Worm (Caenorhabditis elegans): ENCODE measurements around the gene che-11.

che-11 gene

ce11 chrV:12121274-12121673, 29.2 kb downstream of the che-11 start, which contains the start of gene C13C4.6:
Gene C13C4.6 (plus strand): TSS chrV:12121574.
- TF ChIP-seq lin-13 (GFP tag; optimal IDR thresholded peaks at IDR 0.05) (no peak), C34F6.9 (tag; optimal IDR thresholded peaks at IDR 0.05) (no peak), ama-1 (optimal IDR thresholded peaks at IDR 0.05) (no peak), fos-1 (tag; optimal IDR thresholded peaks at IDR 0.05) (no peak), ztf-4 (tag; optimal IDR thresholded peaks at IDR 0.05) (no peak), aly-2 (tag; optimal IDR thresholded peaks at IDR 0.05) (no peak), snpc-4 (tag; optimal IDR thresholded peaks at IDR 0.05) (no peak), nhr-23 (tag; optimal IDR thresholded peaks at IDR 0.05) (no peak), unc-55 (GFP tag; optimal IDR thresholded peaks at IDR 0.05) (no peak), R02D3.7 (tag; optimal IDR thresholded peaks at IDR 0.05) (no peak), unc-39 (tag; optimal IDR thresholded peaks at IDR 0.05) (no peak), zag-1 (tag; optimal IDR thresholded peaks at IDR 0.05) (no peak), elt-1 (tag; optimal IDR thresholded peaks at IDR 0.05) (no peak), mab-5 (tag; optimal IDR thresholded peaks at IDR 0.05) (no peak), unc-62 (GFP tag; optimal IDR thresholded peaks at IDR 0.05) (no peak), lin-39 (tag; optimal IDR thresholded peaks at IDR 0.05) (no peak), nhr-25 (tag; optimal IDR thresholded peaks at IDR 0.05) (no peak), blmp-1 (tag; optimal IDR thresholded peaks at IDR 0.05; ENCODE audit: insufficient read depth) (no peak), ztf-1 (GFP tag; conservative IDR thresholded peaks at IDR 0.05) (no peak), skn-1 (tag; optimal IDR thresholded peaks at IDR 0.05) (no peak)

- no peak for TF ChIP-seq nhr-21 (tag; optimal IDR thresholded peaks at IDR 0.05)
- TF ChIP-seq nhr-77 (tag; optimal IDR thresholded peaks at IDR 0.05), result no peak
- TF ChIP-seq lin-39 (tag; optimal IDR thresholded peaks at IDR 0.05), result no peak
- TF ChIP-seq nhr-25 (tag; optimal IDR thresholded peaks at IDR 0.05), result no peak
- TF ChIP-seq mab-5 (tag; optimal IDR thresholded peaks at IDR 0.05), result no peak
- TF ChIP-seq egl-27 (tag; optimal IDR thresholded peaks at IDR 0.05), result no peak
- no peak for TF ChIP-seq aly-2 (tag; optimal IDR thresholded peaks at IDR 0.05)
- TF ChIP-seq nhr-237 (tag; optimal IDR thresholded peaks at IDR 0.05), result no peak
- no peak for TF ChIP-seq lin-13 (GFP tag; optimal IDR thresholded peaks at IDR 0.05)
- no peak for TF ChIP-seq unc-39 (tag; optimal IDR thresholded peaks at IDR 0.05)
- TF ChIP-seq snpc-4 (tag; optimal IDR thresholded peaks at IDR 0.05), result no peak
- TF ChIP-seq nhr-23 (tag; optimal IDR thresholded peaks at IDR 0.05), result no peak
- TF ChIP-seq unc-62 (GFP tag; optimal IDR thresholded peaks at IDR 0.05), result no peak
- no peak for TF ChIP-seq mbf-1 (tag; optimal IDR thresholded peaks at IDR 0.05)
- TF ChIP-seq blmp-1 (tag; optimal IDR thresholded peaks at IDR 0.05; ENCODE audit: insufficient read depth), result no peak
- TF ChIP-seq R02D3.7 (tag; optimal IDR thresholded peaks at IDR 0.05), result no peak
- TF ChIP-seq ceh-82 (tag; optimal IDR thresholded peaks at IDR 0.05), result no peak
Observed at ce11 chrV:12120381-12120780, 30.1 kb downstream of the che-11 start, which contains the start of gene C13C4.7. Gene C13C4.7 (minus strand): TSS chrV:12120481.

- TF ChIP-seq nhr-11 (tag; optimal IDR thresholded peaks at IDR 0.05) (no peak), nhr-21 (tag; optimal IDR thresholded peaks at IDR 0.05) (no peak), mbf-1 (tag; optimal IDR thresholded peaks at IDR 0.05) (no peak), egl-27 (tag; optimal IDR thresholded peaks at IDR 0.05) (no peak), nhr-23 (tag; optimal IDR thresholded peaks at IDR 0.05) (no peak), dmd-4 (tag; optimal IDR thresholded peaks at IDR 0.05) (no peak), aly-2 (tag; optimal IDR thresholded peaks at IDR 0.05) (no peak), fos-1 (tag; optimal IDR thresholded peaks at IDR 0.05) (no peak)
Observed at ce11 chrV:12117567-12118053, 32.9 kb downstream of the che-11 start, which contains the start of gene C13C4.8. Gene C13C4.8 (plus strand): TSS chrV:12118003.

ce11 chrV:12115150-12115549, 35.4 kb downstream of the che-11 start:
- no peak for TF ChIP-seq zag-1 (tag; optimal IDR thresholded peaks at IDR 0.05)
- TF ChIP-seq blmp-1 (tag; optimal IDR thresholded peaks at IDR 0.05; ENCODE audit: insufficient read depth), result no peak
- TF ChIP-seq nhr-129 (tag; optimal IDR thresholded peaks at IDR 0.05), result no peak
- no peak for TF ChIP-seq ceh-16 (tag; optimal IDR thresholded peaks at IDR 0.05)
- no peak for TF ChIP-seq ztf-1 (GFP tag; conservative IDR thresholded peaks at IDR 0.05)
- peak; percentile 20 for TF ChIP-seq sma-9 (GFP tag; optimal IDR thresholded peaks at IDR 0.05)
- TF ChIP-seq sma-9 (tag; optimal IDR thresholded peaks at IDR 0.05), result no peak

- TF ChIP-seq aly-2 (tag; optimal IDR thresholded peaks at IDR 0.05) (no peak), ztf-4 (tag; optimal IDR thresholded peaks at IDR 0.05) (no peak), ama-1 (optimal IDR thresholded peaks at IDR 0.05) (no peak)
Observed at ce11 chrV:12114693-12115092, 35.8 kb downstream of the che-11 start, which contains the start of gene spin-1. Gene spin-1 (plus strand): TSS chrV:12114993.

- TF ChIP-seq peb-1 (tag; optimal IDR thresholded peaks at IDR 0.05) (no peak), fos-1 (tag; optimal IDR thresholded peaks at IDR 0.05) (peak; percentile 64)
Observed at ce11 chrV:12113726-12114125, 36.8 kb downstream of the che-11 start.
